Fruit fly (Drosophila melanogaster) whole organism, embryonic: ENCODE results near the gene CG16710.

Experiments used
- Abd-B ChIP-seq: fragments of 200-800 bp; sonication (Bioruptor generic); optimal IDR thresholded peaks from 2 replicates; lab custom pipeline; 2018; ENCODE audit warnings: missing biosample characterization, mild to moderate bottlenecking, missing genetic modification characterization, moderate library complexity
- Atf3 ChIP-seq: fragments of 200-800 bp; sonication (Bioruptor generic); optimal IDR thresholded peaks from 3 replicates; lab custom pipeline; 2016; ENCODE audit warnings: missing biosample characterization, missing genetic modification characterization
- Atf6 ChIP-seq: fragments of 200-800 bp; sonication (Bioruptor generic); IDR thresholded peaks from 2 replicates; pipeline ENCODE4 v1.3.6; 2022; ENCODE audit warnings: missing biosample characterization, missing genetic modification characterization
- C15 ChIP-seq: fragments of 200-800 bp; sonication (Bioruptor generic); IDR thresholded peaks from 3 replicates; pipeline ENCODE4 v1.3.6; 2022; ENCODE audit warnings: missing biosample characterization, missing genetic modification characterization
- CG1024 ChIP-seq: fragments of 200-800 bp; sonication (Bioruptor generic); IDR thresholded peaks from 2 replicates; pipeline ENCODE4 v1.3.6; 2022; ENCODE audit warnings: missing biosample characterization, missing genetic modification characterization
- CG11695 ChIP-seq: fragments of 200-800 bp; sonication (Bioruptor generic); IDR thresholded peaks from 3 replicates; pipeline ENCODE4 v1.3.6; 2022; ENCODE audit warnings: missing biosample characterization, missing genetic modification characterization
- CG15269 ChIP-seq: fragments of 200-800 bp; sonication (Bioruptor generic); optimal IDR thresholded peaks from 2 replicates; lab custom pipeline; 2018; ENCODE audit warnings: missing biosample characterization, mild to moderate bottlenecking, missing genetic modification characterization, moderate library complexity
- CG15479 ChIP-seq: fragments of 200-800 bp; sonication (Bioruptor generic); optimal IDR thresholded peaks from 3 replicates; lab custom pipeline; 2019; ENCODE audit warnings: missing biosample characterization, mild to moderate bottlenecking, missing genetic modification characterization, moderate library complexity
- CG17359 ChIP-seq: fragments of 200-800 bp; sonication (Bioruptor generic); optimal IDR thresholded peaks from 3 replicates; lab custom pipeline; 2018; ENCODE audit warnings: missing biosample characterization, mild to moderate bottlenecking, missing genetic modification characterization, moderate library complexity
- CG2116 ChIP-seq: fragments of 200-800 bp; sonication (Bioruptor generic); optimal IDR thresholded peaks from 3 replicates; lab custom pipeline; 2018; ENCODE audit warnings: missing biosample characterization, mild to moderate bottlenecking, missing genetic modification characterization
- CG3995 ChIP-seq: fragments of 200-800 bp; sonication (Bioruptor generic); optimal IDR thresholded peaks from 3 replicates; lab custom pipeline; 2016; ENCODE audit warnings: missing biosample characterization, missing genetic modification characterization
- CG5953 ChIP-seq: fragments of 200-800 bp; sonication (Bioruptor generic); IDR thresholded peaks from 2 replicates; pipeline ENCODE4 v1.3.6; 2022; ENCODE audit warnings: missing biosample characterization, missing genetic modification characterization
- CG6272 ChIP-seq: fragments of 200-800 bp; sonication (Bioruptor generic); IDR thresholded peaks from 2 replicates; pipeline ENCODE4 v1.3.6; 2022; ENCODE audit warnings: missing biosample characterization, missing genetic modification characterization
- CG6654 ChIP-seq: fragments of 200-800 bp; sonication (Bioruptor generic); optimal IDR thresholded peaks from 2 replicates; lab custom pipeline; 2017; ENCODE audit warnings: missing biosample characterization, mild to moderate bottlenecking, missing genetic modification characterization
- CG6765 ChIP-seq: fragments of 200-800 bp; sonication (Bioruptor generic); optimal IDR thresholded peaks from 3 replicates; lab custom pipeline; 2017; ENCODE audit warnings: missing biosample characterization, mild to moderate bottlenecking, missing genetic modification characterization
- CG7357 ChIP-seq: fragments of 200-800 bp; sonication (Bioruptor generic); IDR thresholded peaks from 3 replicates; pipeline ENCODE4 v1.3.6; 2022; ENCODE audit warnings: missing biosample characterization, missing genetic modification characterization
- CG8765 ChIP-seq: fragments of 200-800 bp; sonication (Bioruptor generic); IDR thresholded peaks from 2 replicates; pipeline ENCODE4 v1.3.6; 2022; ENCODE audit warnings: missing biosample characterization, missing genetic modification characterization
- CG9437 ChIP-seq: fragments of 200-800 bp; sonication (Bioruptor generic); optimal IDR thresholded peaks from 2 replicates; lab custom pipeline; 2018; ENCODE audit warnings: missing biosample characterization, mild to moderate bottlenecking, missing genetic modification characterization
- CG9797 ChIP-seq: fragments of 200-800 bp; sonication (Bioruptor generic); optimal IDR thresholded peaks from 3 replicates; lab custom pipeline; 2018; ENCODE audit warnings: missing biosample characterization, mild to moderate bottlenecking, missing genetic modification characterization
- Chrac-16 ChIP-seq: fragments of 200-800 bp; sonication (Bioruptor generic); optimal IDR thresholded peaks from 3 replicates; lab custom pipeline; 2016; ENCODE audit warnings: missing biosample characterization, missing genetic modification characterization
- Dip2 ChIP-seq: fragments of 200-800 bp; sonication (Bioruptor generic); IDR thresholded peaks from 2 replicates; pipeline ENCODE4 v1.3.6; 2022; ENCODE audit warnings: missing biosample characterization, missing genetic modification characterization
- Mrtf ChIP-seq: fragments of 200-800 bp; sonication (Bioruptor generic); IDR thresholded peaks from 3 replicates; pipeline ENCODE4 v1.3.6; 2022; ENCODE audit warnings: missing biosample characterization, missing genetic modification characterization
- Nf-YB ChIP-seq: fragments of 200-800 bp; sonication (Bioruptor generic); optimal IDR thresholded peaks from 3 replicates; lab custom pipeline; 2019; ENCODE audit warnings: missing biosample characterization, mild to moderate bottlenecking, missing genetic modification characterization, moderate library complexity
- Opbp ChIP-seq: fragments of 200-800 bp; sonication (Bioruptor generic); IDR thresholded peaks from 3 replicates; pipeline ENCODE4 v1.3.6; 2022; ENCODE audit warnings: missing biosample characterization, missing genetic modification characterization; ENCODE audit not compliant: partially characterized antibody
- Rfx ChIP-seq: fragments of 200-800 bp; sonication (Bioruptor generic); IDR thresholded peaks from 2 replicates; pipeline ENCODE4 v1.3.6; 2022; ENCODE audit warnings: missing biosample characterization, missing genetic modification characterization
- al ChIP-seq: fragments of 200-800 bp; sonication (Bioruptor generic); IDR thresholded peaks from 2 replicates; pipeline ENCODE4 v1.3.6; 2022; ENCODE audit warnings: missing biosample characterization, missing genetic modification characterization
- btn ChIP-seq: fragments of 200-800 bp; sonication (Bioruptor generic); optimal IDR thresholded peaks from 2 replicates; lab custom pipeline; 2016; ENCODE audit warnings: missing biosample characterization, missing genetic modification characterization
- cato ChIP-seq: fragments of 200-800 bp; sonication (Bioruptor generic); optimal IDR thresholded peaks from 2 replicates; lab custom pipeline; 2016; ENCODE audit warnings: missing biosample characterization, missing genetic modification characterization, borderline replicate concordance
- chif ChIP-seq, 2 experiments: fragments of 200-800 bp; sonication (Bioruptor generic); optimal IDR thresholded peaks; 3 replicates each; lab custom pipeline; 2016; ENCODE audit warnings: missing biosample characterization in 2 of 2, missing genetic modification characterization in 2 of 2
- crc ChIP-seq: fragments of 200-800 bp; sonication (Bioruptor generic); optimal IDR thresholded peaks from 2 replicates; lab custom pipeline; 2016; ENCODE audit warnings: missing biosample characterization, missing genetic modification characterization
- danr ChIP-seq: fragments of 200-800 bp; sonication (Bioruptor generic); IDR thresholded peaks from 2 replicates; pipeline ENCODE4 v1.3.6; 2022; ENCODE audit warnings: missing biosample characterization, missing genetic modification characterization
- dimm ChIP-seq: fragments of 200-800 bp; sonication (Bioruptor generic); IDR thresholded peaks from 2 replicates; pipeline ENCODE4 v1.3.6; 2022; ENCODE audit warnings: missing biosample characterization, missing genetic modification characterization
- ems ChIP-seq: fragments of 200-800 bp; sonication (Bioruptor generic); optimal IDR thresholded peaks from 3 replicates; lab custom pipeline; 2016; ENCODE audit warnings: missing biosample characterization, missing genetic modification characterization
- esg ChIP-seq: fragments of 200-800 bp; sonication (Bioruptor generic); conservative IDR thresholded peaks from 2 replicates; pipeline ENCODE4 v1.3.6; 2022; ENCODE audit warnings: missing biosample characterization, missing genetic modification characterization
- fru ChIP-seq: fragments of >200 bp; optimal IDR thresholded peaks from 2 replicates; lab custom pipeline; 2017
- gcm ChIP-seq: fragments of 200-800 bp; sonication (Bioruptor generic); optimal IDR thresholded peaks from 2 replicates; lab custom pipeline; 2019; ENCODE audit warnings: missing biosample characterization, mild to moderate bottlenecking, missing genetic modification characterization, moderate library complexity
- grn ChIP-seq: fragments of 200-800 bp; sonication (Bioruptor generic); optimal IDR thresholded peaks from 3 replicates; lab custom pipeline; 2017; ENCODE audit warnings: missing biosample characterization, missing genetic modification characterization
- hbn ChIP-seq: fragments of 200-800 bp; sonication (Bioruptor generic); IDR thresholded peaks from 2 replicates; pipeline ENCODE4 v1.3.6; 2022; ENCODE audit warnings: missing biosample characterization, missing genetic modification characterization; ENCODE audit not compliant: partially characterized antibody
- jumu ChIP-seq: fragments of 200-800 bp; sonication (Bioruptor generic); optimal IDR thresholded peaks from 3 replicates; lab custom pipeline; 2016; ENCODE audit warnings: missing biosample characterization, missing genetic modification characterization
- kah ChIP-seq: fragments of 200-800 bp; sonication (Bioruptor generic); optimal IDR thresholded peaks from 2 replicates; lab custom pipeline; 2018; ENCODE audit warnings: missing biosample characterization, mild to moderate bottlenecking, missing genetic modification characterization
- kay ChIP-seq: fragments of 200-800 bp; sonication (Bioruptor generic); optimal IDR thresholded peaks from 2 replicates; lab custom pipeline; 2016; ENCODE audit warnings: missing biosample characterization, missing genetic modification characterization
- lbe ChIP-seq: fragments of 200-800 bp; sonication (Bioruptor generic); optimal IDR thresholded peaks from 2 replicates; lab custom pipeline; 2016; ENCODE audit warnings: missing biosample characterization, mild to moderate bottlenecking, missing genetic modification characterization
- nau ChIP-seq: fragments of 200-800 bp; sonication (Bioruptor generic); optimal IDR thresholded peaks from 3 replicates; lab custom pipeline; 2017; ENCODE audit warnings: missing biosample characterization, mild to moderate bottlenecking, missing genetic modification characterization, missing genetic modification reagents
- oc ChIP-seq: fragments of 200-800 bp; sonication (Bioruptor generic); optimal IDR thresholded peaks from 2 replicates; lab custom pipeline; 2018; ENCODE audit warnings: missing biosample characterization, mild to moderate bottlenecking, missing genetic modification characterization, moderate library complexity
- pita ChIP-seq: fragments of 200-800 bp; sonication (Bioruptor generic); optimal IDR thresholded peaks from 2 replicates; lab custom pipeline; 2017; ENCODE audit warnings: missing biosample characterization, mild to moderate bottlenecking, missing genetic modification characterization
- pros ChIP-seq: fragments of 200-800 bp; sonication (Bioruptor generic); optimal IDR thresholded peaks from 3 replicates; lab custom pipeline; 2019; ENCODE audit warnings: missing biosample characterization, mild to moderate bottlenecking, missing genetic modification characterization, moderate library complexity
- psq ChIP-seq: fragments of 200-800 bp; sonication (Bioruptor generic); optimal IDR thresholded peaks from 2 replicates; lab custom pipeline; 2017; ENCODE audit warnings: missing biosample characterization, missing genetic modification characterization
- row ChIP-seq: fragments of 200-800 bp; sonication (Bioruptor generic); IDR thresholded peaks from 3 replicates; pipeline ENCODE4 v1.3.6; 2022; ENCODE audit warnings: missing biosample characterization, missing genetic modification characterization
- schlank ChIP-seq: fragments of 200-800 bp; sonication (Bioruptor generic); optimal IDR thresholded peaks from 2 replicates; lab custom pipeline; 2018; ENCODE audit warnings: missing biosample characterization, mild to moderate bottlenecking, missing genetic modification characterization
- sna ChIP-seq: fragments of 200-800 bp; sonication (Bioruptor generic); IDR thresholded peaks from 2 replicates; pipeline ENCODE4 v1.3.6; 2022; ENCODE audit warnings: missing biosample characterization, missing genetic modification characterization; ENCODE audit not compliant: partially characterized antibody

The CG16710 gene

dm6 chr3R:23709508-23710208 lies 27.4 kb downstream of the CG16710 start, which contains the start of gene CG10301 (continued):
- TF ChIP-seq CG17359 = peak; percentile 64
- peak; percentile 46; the same call in 1 of the 2 replicates for TF ChIP-seq CG1024 (GFP tag; lab: Robert Waterston, UW)
- TF ChIP-seq grn = no peak
- TF ChIP-seq CG15479 = no peak
- TF ChIP-seq Atf3 (GFP tag; lab: Kevin White, UChicago) = peak; percentile 17
- TF ChIP-seq dimm (GFP tag; lab: Robert Waterston, UW) = no peak; the same call in 1 of the 2 replicates
- TF ChIP-seq CG3995 = no peak
- peak; percentile 40 for TF ChIP-seq cato (GFP tag; lab: Kevin White, UChicago)
- no peak for TF ChIP-seq hbn
- no peak for TF ChIP-seq CG6765
- TF ChIP-seq chif (GFP tag; optimal IDR thresholded peaks at IDR 0.05; lab: Kevin White, UChicago) = peak; percentile 30 to 77
- no peak for TF ChIP-seq schlank (tag; lab: Kevin White, UChicago)
- TF ChIP-seq al = no peak
- no peak for TF ChIP-seq pita
- peak; percentile 52 for TF ChIP-seq oc
- TF ChIP-seq CG9797 = no peak
- TF ChIP-seq esg (GFP tag; lab: Robert Waterston, UW) = peak; percentile 52
- TF ChIP-seq kah (GFP tag; lab: Kevin White, UChicago) = peak; percentile 34
- peak; percentile 79 for TF ChIP-seq nau (GFP tag; lab: Kevin White, UChicago)
- TF ChIP-seq sna (GFP tag; lab: Robert Waterston, UW) = no peak
- no peak for TF ChIP-seq fru
- peak; percentile 50; the same call in 1 of the 3 replicates for TF ChIP-seq CG11695
- peak; percentile 43 for TF ChIP-seq Abd-B (GFP tag; lab: Kevin White, UChicago)
- TF ChIP-seq pros (GFP tag; lab: Kevin White, UChicago) = no peak
- peak; percentile 20; the same call in 1 of the 3 replicates for TF ChIP-seq Mrtf (GFP tag; lab: Robert Waterston, UW)
- peak; percentile 68 for TF ChIP-seq Chrac-16
- no peak for TF ChIP-seq Dip2 (GFP tag; lab: Robert Waterston, UW)
- TF ChIP-seq CG9437 (GFP tag; lab: Kevin White, UChicago) = peak; percentile 12
- 0 out of 3 replicates have a peak, but pooled peaks have one; percentile 31 for TF ChIP-seq CG7357
- TF ChIP-seq CG2116 = peak; percentile 20
- TF ChIP-seq C15 (GFP tag; lab: Robert Waterston, UW) = no peak
- TF ChIP-seq CG5953 (GFP tag; lab: Robert Waterston, UW) = peak; percentile 53; the same call in 1 of the 2 replicates
- no peak for TF ChIP-seq jumu (GFP tag; lab: Kevin White, UChicago)
- TF ChIP-seq Atf6 = no peak
- TF ChIP-seq ems (GFP tag; lab: Kevin White, UChicago) = peak; percentile 24
- peak; percentile 81 for TF ChIP-seq CG8765 (GFP tag; lab: Robert Waterston, UW)
- peak; percentile 71 for TF ChIP-seq row (GFP tag; lab: Robert Waterston, UW)
- peak; percentile 36 for TF ChIP-seq btn (GFP tag; lab: Kevin White, UChicago)
- TF ChIP-seq lbe (GFP tag; lab: Kevin White, UChicago) = no peak
- no peak for TF ChIP-seq Rfx (GFP tag; lab: Robert Waterston, UW)
- no peak for TF ChIP-seq danr (GFP tag; lab: Robert Waterston, UW)
- peak; percentile 8 for TF ChIP-seq Nf-YB
- TF ChIP-seq crc (GFP tag; lab: Kevin White, UChicago) = no peak
- no peak for TF ChIP-seq CG6654 (GFP tag; lab: Kevin White, UChicago)
- TF ChIP-seq Opbp (GFP tag; lab: Robert Waterston, UW) = no peak
- 0 out of 2 replicates have a peak, but pooled peaks have one; percentile 7 for TF ChIP-seq CG6272 (GFP tag; lab: Robert Waterston, UW)
- no peak for TF ChIP-seq psq (GFP tag; lab: Kevin White, UChicago)
- TF ChIP-seq kay (GFP tag; lab: Kevin White, UChicago) = no peak
- peak; percentile 41 for TF ChIP-seq CG15269 (tag; lab: Kevin White, UChicago)
- TF ChIP-seq gcm (GFP tag; lab: Kevin White, UChicago) = no peak
